Worm (Caenorhabditis elegans) whole organism, L4 larva: Measurements from ENCODE around the gene nspc-19.

ENCODE experiments used
- D1046.2 ChIP-seq: fragments of 200-800 bp; sonication (Bioruptor generic); IDR thresholded peaks from 2 replicates; pipeline ENCODE4 v1.3.6; 2022; ENCODE audit warnings: missing genetic modification characterization, missing compliant biosample characterization
- F10B5.3 ChIP-seq: sonication (generic microtip); optimal IDR thresholded peaks from 2 replicates; lab custom pipeline; 2016; ENCODE audit warnings: mild to moderate bottlenecking, missing genetic modification characterization, missing compliant biosample characterization
- F26F4.8 ChIP-seq: fragments of 200-800 bp; sonication (Bioruptor generic); conservative IDR thresholded peaks from 2 replicates; pipeline ENCODE4 v1.3.6; 2022; ENCODE audit warnings: missing genetic modification characterization, missing compliant biosample characterization
- F37D6.2 ChIP-seq: sonication (generic microtip); optimal IDR thresholded peaks from 2 replicates; lab custom pipeline; 2016; ENCODE audit warnings: mild to moderate bottlenecking, missing genetic modification characterization, missing compliant biosample characterization
- Y105C5A.15 ChIP-seq: fragments of 200-800 bp; sonication (Bioruptor generic); IDR thresholded peaks from 2 replicates; pipeline ENCODE4 v1.3.6; 2022; ENCODE audit warnings: missing genetic modification characterization, missing compliant biosample characterization
- Y48G9A.11 ChIP-seq: fragments of 200-800 bp; sonication (Bioruptor generic); IDR thresholded peaks from 2 replicates; pipeline ENCODE4 v1.3.6; 2022; ENCODE audit warnings: missing genetic modification reagents, missing genetic modification characterization, missing compliant biosample characterization
- Y5F2A.4 ChIP-seq: fragments of 200-800 bp; sonication (Bioruptor generic); optimal IDR thresholded peaks from 2 replicates; lab custom pipeline; 2018; ENCODE audit warnings: mild to moderate bottlenecking, missing genetic modification characterization, missing compliant biosample characterization
- ZK337.2 ChIP-seq: fragments of 200-800 bp; sonication (Bioruptor generic); IDR thresholded peaks from 2 replicates; pipeline ENCODE4 v1.3.6; 2022; ENCODE audit warnings: missing genetic modification reagents, missing genetic modification characterization, missing compliant biosample characterization
- ZK546.5 ChIP-seq, 2 experiments: sonication (generic microtip); optimal IDR thresholded peaks; 2 replicates each; lab custom pipeline; 2017; ENCODE audit warnings: missing biosample characterization in 2 of 2, missing genetic modification characterization in 2 of 2
- aly-2 ChIP-seq: sonication (generic microtip); optimal IDR thresholded peaks from 2 replicates; lab custom pipeline; 2018; ENCODE audit warnings: missing biosample characterization, missing genetic modification characterization
- arid-1 ChIP-seq: fragments of 200-800 bp; sonication (Bioruptor generic); conservative IDR thresholded peaks from 2 replicates; pipeline ENCODE4 v1.3.6; 2022; ENCODE audit warnings: missing genetic modification reagents, missing genetic modification characterization, missing compliant biosample characterization
- ceh-44 ChIP-seq: fragments of 200-800 bp; sonication (Bioruptor generic); IDR thresholded peaks from 2 replicates; pipeline ENCODE4 v1.3.6; 2022; ENCODE audit warnings: missing genetic modification reagents, missing genetic modification characterization, missing compliant biosample characterization
- ceh-62 ChIP-seq: sonication (generic microtip); optimal IDR thresholded peaks from 2 replicates; lab custom pipeline; 2017; ENCODE audit warnings: missing biosample characterization, missing genetic modification characterization
- ceh-82 ChIP-seq: sonication (generic microtip); optimal IDR thresholded peaks from 2 replicates; lab custom pipeline; 2017; ENCODE audit warnings: missing biosample characterization, missing genetic modification characterization
- cey-2 ChIP-seq: sonication (generic microtip); optimal IDR thresholded peaks from 3 replicates; lab custom pipeline; 2017; ENCODE audit warnings: missing genetic modification characterization, mild to moderate bottlenecking, missing compliant biosample characterization, antibody characterized with exemption, borderline replicate concordance; ENCODE audit not compliant: insufficient read depth
- ctbp-1 ChIP-seq: fragments of 200-800 bp; sonication (Bioruptor generic); IDR thresholded peaks from 2 replicates; pipeline ENCODE4 v1.3.6; 2022; ENCODE audit warnings: missing genetic modification reagents, missing genetic modification characterization, missing compliant biosample characterization
- daf-12 ChIP-seq: fragments of 150-350 bp; optimal IDR thresholded peaks from 2 replicates; lab custom pipeline; 2014; ENCODE audit warnings: missing biosample characterization, missing genetic modification reagents, missing genetic modification characterization
- daf-19 ChIP-seq: fragments of 200-800 bp; sonication (Bioruptor generic); conservative IDR thresholded peaks from 2 replicates; pipeline ENCODE4 v1.3.6; 2022; ENCODE audit warnings: missing genetic modification characterization, missing compliant biosample characterization
- daf-8 ChIP-seq: fragments of 200-800 bp; sonication (Bioruptor generic); IDR thresholded peaks from 2 replicates; pipeline ENCODE4 v1.3.6; 2022; ENCODE audit warnings: missing genetic modification characterization, missing compliant biosample characterization
- dmd-9 ChIP-seq: fragments of 200-800 bp; sonication (Bioruptor generic); IDR thresholded peaks from 2 replicates; pipeline ENCODE4 v1.3.6; 2022; ENCODE audit warnings: missing genetic modification reagents, missing genetic modification characterization, missing compliant biosample characterization
- dpl-1 ChIP-seq: fragments of 150-350 bp; optimal IDR thresholded peaks from 2 replicates; lab custom pipeline; 2014; ENCODE audit warnings: missing biosample characterization, missing genetic modification reagents, missing genetic modification characterization
- duxl-1 ChIP-seq: sonication (generic microtip); optimal IDR thresholded peaks from 2 replicates; lab custom pipeline; 2016; ENCODE audit warnings: mild to moderate bottlenecking, missing genetic modification characterization, moderate library complexity, missing compliant biosample characterization; ENCODE audit not compliant: poor library complexity
- dve-1 ChIP-seq: sonication (generic microtip); optimal IDR thresholded peaks from 2 replicates; lab custom pipeline; 2017; ENCODE audit warnings: antibody characterized with exemption, mild to moderate bottlenecking, missing genetic modification characterization, missing compliant biosample characterization; ENCODE audit not compliant: insufficient read depth
- fkh-10 ChIP-seq: fragments of 150-350 bp; optimal IDR thresholded peaks from 2 replicates; lab custom pipeline; 2014; ENCODE audit warnings: missing biosample characterization, missing genetic modification reagents, missing genetic modification characterization
- hif-1 ChIP-seq, 2 experiments: sonication (generic microtip); optimal IDR thresholded peaks; 2 replicates each; lab custom pipeline; 2016 to 2017; ENCODE audit warnings: missing compliant biosample characterization in 2 of 2, missing genetic modification characterization in 2 of 2, missing genetic modification reagents in 2 of 2, missing genotype in 2 of 2, mild to moderate bottlenecking in 1 of 2
- hlh-11 ChIP-seq: fragments of 200-800 bp; sonication (Bioruptor generic); optimal IDR thresholded peaks from 2 replicates; lab custom pipeline; 2018; ENCODE audit warnings: mild to moderate bottlenecking, missing genetic modification characterization, missing compliant biosample characterization
- hmg-1.1 ChIP-seq: fragments of 200-800 bp; sonication (Bioruptor generic); IDR thresholded peaks from 2 replicates; pipeline ENCODE4 v1.3.6; 2022; ENCODE audit warnings: missing genetic modification reagents, missing genetic modification characterization, missing compliant biosample characterization
- lim-7 ChIP-seq: fragments of 200-800 bp; sonication (Bioruptor generic); IDR thresholded peaks from 2 replicates; pipeline ENCODE4 v1.3.6; 2022; ENCODE audit warnings: missing genetic modification characterization, missing compliant biosample characterization
- lin-15B ChIP-seq: fragments of 150-350 bp; sonication (generic microtip); optimal IDR thresholded peaks from 3 replicates; lab custom pipeline; 2014; ENCODE audit warnings: missing biosample characterization, missing genetic modification characterization
- lin-29 ChIP-seq: fragments of 200-800 bp; sonication (Bioruptor generic); IDR thresholded peaks from 2 replicates; pipeline ENCODE4 v1.3.6; 2022; ENCODE audit warnings: missing genetic modification reagents, missing genetic modification characterization, missing compliant biosample characterization
- lin-38 ChIP-seq: fragments of 200-800 bp; sonication (Bioruptor generic); IDR thresholded peaks from 2 replicates; pipeline ENCODE4 v1.3.6; 2022; ENCODE audit warnings: missing genetic modification reagents, missing genetic modification characterization, missing compliant biosample characterization
- lin-39 ChIP-seq: fragments of 150-350 bp; optimal IDR thresholded peaks from 2 replicates; lab custom pipeline; 2014; ENCODE audit warnings: missing biosample characterization, missing genetic modification reagents, missing genetic modification characterization
- lsy-2 ChIP-seq, 2 experiments: fragments of 150-350 bp in 1 of 2; sonication (generic microtip) in 1 of 2; optimal IDR thresholded peaks; 2 replicates each; lab custom pipeline; 2014 to 2017; ENCODE audit warnings: missing biosample characterization in 2 of 2, missing genetic modification characterization in 2 of 2
- madf-5 ChIP-seq, 2 experiments: fragments of 200-800 bp; sonication (Bioruptor generic); IDR thresholded peaks; 2 replicates each; pipeline ENCODE4 v1.3.6; 2022; ENCODE audit warnings: missing compliant biosample characterization in 2 of 2, missing genetic modification characterization in 2 of 2
- madf-9 ChIP-seq: fragments of 200-800 bp; sonication (Bioruptor generic); conservative IDR thresholded peaks from 2 replicates; pipeline ENCODE4 v1.3.6; 2022; ENCODE audit warnings: missing genetic modification reagents, missing genetic modification characterization, missing compliant biosample characterization
- mxl-3 ChIP-seq: fragments of 200-800 bp; sonication (Bioruptor generic); optimal IDR thresholded peaks from 2 replicates; lab custom pipeline; 2018; ENCODE audit warnings: mild to moderate bottlenecking, missing genetic modification characterization, missing compliant biosample characterization
- nhr-11 ChIP-seq: fragments of 150-350 bp; optimal IDR thresholded peaks from 2 replicates; lab custom pipeline; 2014; ENCODE audit warnings: missing biosample characterization, missing genetic modification characterization
- nhr-111 ChIP-seq: fragments of 200-800 bp; sonication (Bioruptor generic); optimal IDR thresholded peaks from 2 replicates; lab custom pipeline; 2018; ENCODE audit warnings: mild to moderate bottlenecking, missing genetic modification characterization, missing compliant biosample characterization
- nhr-28 ChIP-seq: fragments of 150-350 bp; optimal IDR thresholded peaks from 2 replicates; lab custom pipeline; 2014; ENCODE audit warnings: missing biosample characterization, missing genetic modification characterization
- nhr-41 ChIP-seq: fragments of 200-800 bp; sonication (Bioruptor generic); IDR thresholded peaks from 2 replicates; pipeline ENCODE4 v1.3.6; 2022; ENCODE audit warnings: missing genetic modification reagents, missing genetic modification characterization, missing compliant biosample characterization
- nhr-48 ChIP-seq: sonication (generic microtip); optimal IDR thresholded peaks from 2 replicates; lab custom pipeline; 2016; ENCODE audit warnings: mild to moderate bottlenecking, missing genetic modification characterization, missing compliant biosample characterization
- pha-4 ChIP-seq, 2 experiments: fragments of 150-350 bp in 1 of 2; fragments of 200-800 bp in 1 of 2; sonication (Bioruptor generic) in 1 of 2; IDR thresholded peaks in 1 of 2; optimal IDR thresholded peaks in 1 of 2; 2 replicates each; pipeline versions ENCODE4 v1.3.6 to Lab custom; 2014 to 2022; ENCODE audit warnings: missing genetic modification characterization in 2 of 2, missing genetic modification reagents in 2 of 2, missing biosample characterization in 1 of 2, missing compliant biosample characterization in 1 of 2
- rbr-2 ChIP-seq: sonication (generic microtip); optimal IDR thresholded peaks from 2 replicates; lab custom pipeline; 2016; ENCODE audit warnings: missing genotype, missing genetic modification characterization, missing compliant biosample characterization
- skn-1 ChIP-seq: fragments of 150-350 bp; optimal IDR thresholded peaks from 2 replicates; lab custom pipeline; 2014; ENCODE audit warnings: missing biosample characterization, missing genetic modification characterization
- snpc-4 ChIP-seq: fragments of 150-350 bp; optimal IDR thresholded peaks from 2 replicates; lab custom pipeline; 2014; ENCODE audit warnings: missing biosample characterization, missing genetic modification characterization
- spr-3 ChIP-seq: fragments of 200-800 bp; sonication (Bioruptor generic); optimal IDR thresholded peaks from 2 replicates; lab custom pipeline; 2018; ENCODE audit warnings: mild to moderate bottlenecking, missing genetic modification characterization, missing compliant biosample characterization
- unc-39 ChIP-seq: sonication (generic microtip); optimal IDR thresholded peaks from 2 replicates; lab custom pipeline; 2017; ENCODE audit warnings: missing biosample characterization, missing genetic modification characterization
- unc-62 ChIP-seq, 3 experiments: fragments of 150-350 bp in 1 of 3; sonication (generic microtip); optimal IDR thresholded peaks in 2 of 3; peaks in 1 of 3; 1 replicate in 1 of 3; 2 replicates in 2 of 3; lab custom pipeline; 2014 to 2017; ENCODE audit warnings: missing biosample characterization in 3 of 3, missing genetic modification characterization in 3 of 3, missing genetic modification reagents in 3 of 3, missing genotype in 1 of 3
- vab-7 ChIP-seq: fragments of 200-800 bp; sonication (Bioruptor generic); IDR thresholded peaks from 2 replicates; pipeline ENCODE4 v1.3.6; 2022; ENCODE audit warnings: missing genetic modification reagents, missing genetic modification characterization, missing compliant biosample characterization
- zag-1 ChIP-seq: fragments of 150-350 bp; optimal IDR thresholded peaks from 2 replicates; lab custom pipeline; 2014; ENCODE audit warnings: missing biosample characterization, missing genetic modification characterization

The nspc-19 gene

ce11 chrX:14561416-14561973 is 33.0 kb downstream of the nspc-19 start (continued):
- TF ChIP-seq duxl-1 (tag; lab: Kevin White, UChicago) (no peak), madf-9 (GFP tag; lab: Robert Waterston, UW) (no peak), rbr-2 (peak; percentile 70), pha-4 (GFP tag; IDR thresholded peaks at IDR 0.05; lab: Robert Waterston, UW) (no peak), pha-4 (tag; optimal IDR thresholded peaks at IDR 0.05; lab: Kevin White, UChicago) (peak; percentile 37), ZK337.2 (GFP tag; lab: Robert Waterston, UW) (no peak), daf-8 (GFP tag; lab: Robert Waterston, UW) (no peak), hif-1 (tag; optimal IDR thresholded peaks at IDR 0.05; lab: Kevin White, UChicago) (peak; percentile 49 to 98), Y48G9A.11 (GFP tag; lab: Robert Waterston, UW) (no peak), lim-7 (GFP tag; lab: Robert Waterston, UW) (no peak), cey-2 (tag; lab: Kevin White, UChicago) (no peak), F26F4.8 (GFP tag; lab: Robert Waterston, UW) (no peak), hmg-1.1 (GFP tag; lab: Robert Waterston, UW) (peak; percentile 70; the same call in 1 of the 2 replicates), D1046.2 (GFP tag; lab: Robert Waterston, UW) (no peak), aly-2 (no peak), dmd-9 (GFP tag; lab: Robert Waterston, UW) (no peak), ceh-82 (tag; lab: Kevin White, UChicago) (no peak), zag-1 (tag; lab: Kevin White, UChicago) (no peak), mxl-3 (GFP tag; lab: Kevin White, UChicago) (no peak), daf-12 (tag; lab: Kevin White, UChicago) (no peak), nhr-11 (tag; lab: Kevin White, UChicago) (peak; percentile 74), nhr-48 (peak; percentile 57), lin-15B (no peak), ctbp-1 (peak; percentile 86), lin-29 (GFP tag; lab: Robert Waterston, UW) (no peak), nhr-41 (GFP tag; lab: Robert Waterston, UW) (no peak), arid-1 (GFP tag; lab: Robert Waterston, UW) (no peak), snpc-4 (no peak), Y5F2A.4 (GFP tag; lab: Kevin White, UChicago) (no peak), unc-62 (GFP tag; optimal IDR thresholded peaks at IDR 0.05 in 1 of 2; lab: Kevin White, UChicago) (peak in 1 of 2 experiments; percentile 88), unc-62 (tag; optimal IDR thresholded peaks at IDR 0.05; lab: Kevin White, UChicago) (no peak), daf-19 (GFP tag; lab: Robert Waterston, UW) (no peak), dve-1 (no peak), skn-1 (no peak), spr-3 (GFP tag; lab: Kevin White, UChicago) (no peak), nhr-28 (tag; lab: Kevin White, UChicago) (peak; percentile 18), lin-39 (tag; lab: Kevin White, UChicago) (no peak), ZK546.5 (tag; optimal IDR thresholded peaks at IDR 0.05; lab: Kevin White, UChicago) (no peak), lin-38 (GFP tag; lab: Robert Waterston, UW) (peak; percentile 29; the same call in 1 of the 2 replicates), fkh-10 (peak; percentile 68), vab-7 (GFP tag; lab: Robert Waterston, UW) (no peak), F10B5.3 (tag; lab: Kevin White, UChicago) (no peak), F37D6.2 (tag; lab: Kevin White, UChicago) (peak; percentile 54), lsy-2 (tag; optimal IDR thresholded peaks at IDR 0.05; lab: Kevin White, UChicago) (peak; percentile 58 to 70), hlh-11 (tag; lab: Kevin White, UChicago) (peak; percentile 81), madf-5 (GFP tag; IDR thresholded peaks at IDR 0.05; lab: Robert Waterston, UW) (no peak), ceh-44 (GFP tag; lab: Robert Waterston, UW) (no peak), ceh-62 (no peak), Y105C5A.15 (no peak), dpl-1 (GFP tag; lab: Kevin White, UChicago) (peak; percentile 10), unc-39 (tag; lab: Kevin White, UChicago) (no peak), nhr-111 (no peak)
